Worm (Caenorhabditis elegans): ENCODE measurements around the gene C09F5.3.

DNA sequence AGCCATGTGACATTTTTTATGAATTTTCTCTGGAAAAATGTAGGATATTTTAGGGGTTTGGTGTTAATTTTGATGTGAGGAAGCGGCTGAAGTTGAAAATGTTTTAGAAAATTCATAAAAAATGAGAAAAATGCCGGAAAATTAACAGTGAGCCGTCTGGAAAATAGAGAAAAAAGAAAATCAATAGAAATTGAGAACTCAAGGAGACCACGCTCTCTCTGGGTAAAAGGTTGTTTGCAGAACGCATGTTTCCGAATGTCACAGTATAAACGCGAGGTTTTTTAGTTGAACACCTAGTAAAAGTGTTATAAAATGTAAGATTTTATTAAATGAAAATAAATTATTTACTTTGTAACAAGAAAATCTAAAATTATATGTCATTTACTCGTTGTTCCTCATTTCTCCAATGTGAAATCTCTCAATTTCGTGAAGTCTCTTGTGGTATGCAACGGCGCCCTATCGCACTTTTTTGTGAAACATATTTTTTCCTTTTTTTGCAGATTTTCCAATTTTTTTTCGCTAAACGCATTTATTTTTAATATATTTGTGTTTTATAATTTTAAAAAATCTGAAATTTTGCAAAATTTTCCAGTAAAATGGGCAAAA is 24.8 kb downstream of the C09F5.3 start, which contains the start of the genes tag-266 and tag-267:
- TF ChIP-seq pqm-1 (tag; optimal IDR thresholded peaks at IDR 0.05): no peak
- TF ChIP-seq lin-15B (tag; optimal IDR thresholded peaks at IDR 0.05): no peak
- TF ChIP-seq lir-3 (tag; optimal IDR thresholded peaks at IDR 0.05): peak; percentile 46
